Worm (Caenorhabditis elegans) whole organism, L4/young adult: ENCODE results near the gene C50F7.9.

Experiments used
- W03F9.2 ChIP-seq: fragments of 150-350 bp; optimal IDR thresholded peaks from 2 replicates; lab custom pipeline; 2014; ENCODE audit warnings: missing biosample characterization, missing genetic modification characterization
- dao-5 ChIP-seq: sonication (generic microtip); optimal IDR thresholded peaks from 2 replicates; lab custom pipeline; 2016; ENCODE audit warnings: missing genotype, missing genetic modification characterization, moderate library complexity, missing compliant biosample characterization
- him-1 ChIP-seq: sonication (generic microtip); optimal IDR thresholded peaks from 2 replicates; lab custom pipeline; 2016; ENCODE audit warnings: missing genotype, missing genetic modification reagents, missing genetic modification characterization, missing compliant biosample characterization

DNA sequence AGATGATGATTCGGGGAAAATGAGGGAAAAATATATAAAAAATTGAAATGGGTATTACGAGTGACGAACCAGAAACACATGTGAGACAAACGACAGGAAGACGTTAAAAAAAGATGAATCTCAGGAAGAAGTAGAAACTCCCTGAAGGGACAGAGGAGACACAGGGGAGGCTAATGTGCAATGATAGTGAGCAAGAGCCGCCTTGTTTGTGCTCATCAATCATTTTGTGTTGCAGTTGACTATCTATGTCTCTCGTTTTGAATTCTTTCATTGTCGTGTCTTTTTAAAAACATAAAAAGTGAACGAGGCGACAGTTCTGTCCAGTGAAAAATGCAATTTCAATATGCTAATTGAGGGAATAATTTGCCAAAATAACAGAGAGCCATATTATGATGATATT, 6.9 kb downstream of the C50F7.9 start:
- no peak for TF ChIP-seq W03F9.2 (tag; lab: Kevin White, UChicago)
- no peak for TF ChIP-seq him-1 (tag; lab: Kevin White, UChicago)
- no peak for TF ChIP-seq dao-5
